Worm (Caenorhabditis elegans): ENCODE results near the gene Y116A8B.1.

DNA sequence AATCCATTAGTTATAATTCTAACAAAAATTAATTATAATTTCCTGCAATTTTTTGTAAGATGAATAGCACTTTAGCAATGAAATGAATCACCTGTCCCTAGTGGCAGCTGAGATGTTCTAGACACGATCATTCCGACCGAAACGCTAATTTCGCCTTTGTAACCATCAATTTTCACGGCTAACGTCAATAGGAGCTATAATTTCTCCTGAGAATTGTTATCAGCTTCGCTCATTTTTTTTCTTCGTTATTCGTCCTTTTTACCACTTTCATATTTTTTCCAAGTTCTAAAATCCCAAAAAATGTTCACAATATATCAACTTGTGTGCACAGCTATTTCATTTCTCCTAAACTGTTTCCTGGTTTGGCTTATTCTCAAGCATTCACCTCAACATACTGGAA is 49.1 kb downstream of the Y116A8B.1 start, which contains the start of gene str-187:
- TF ChIP-seq ces-1 (GFP tag; optimal IDR thresholded peaks at IDR 0.05) (no peak), pha-4 (tag; optimal IDR thresholded peaks at IDR 0.05) (no peak), nhr-12 (tag; optimal IDR thresholded peaks at IDR 0.05) (no peak), cnd-1 (tag; optimal IDR thresholded peaks at IDR 0.05) (no peak), zip-8 (tag; optimal IDR thresholded peaks at IDR 0.05) (no peak), lin-13 (tag; optimal IDR thresholded peaks at IDR 0.05) (no peak), lsy-2 (tag; optimal IDR thresholded peaks at IDR 0.05) (no peak), unc-62 (GFP tag; optimal IDR thresholded peaks at IDR 0.05) (no peak)
